Worm (Caenorhabditis elegans) whole organism, young adult: ENCODE results near the gene ogdh-1.

Source experiments
- C06A6.2 ChIP-seq: fragments of 200-800 bp; sonication (Bioruptor generic); conservative IDR thresholded peaks from 2 replicates; pipeline ENCODE4 v1.3.6; 2022; ENCODE audit warnings: missing genetic modification characterization, missing compliant biosample characterization
- C17E4.6 ChIP-seq: fragments of 200-800 bp; sonication (Bioruptor generic); IDR thresholded peaks from 2 replicates; pipeline ENCODE4 v1.3.6; 2022; ENCODE audit warnings: missing genetic modification reagents, missing genetic modification characterization, missing compliant biosample characterization
- F39B2.1 ChIP-seq: fragments of 200-800 bp; sonication (Bioruptor generic); IDR thresholded peaks from 2 replicates; pipeline ENCODE4 v1.3.6; 2022; ENCODE audit warnings: missing genetic modification reagents, missing genetic modification characterization, missing compliant biosample characterization
- F49E8.2 ChIP-seq: sonication (generic microtip); optimal IDR thresholded peaks from 3 replicates; lab custom pipeline; 2017; ENCODE audit warnings: missing genetic modification characterization, mild to moderate bottlenecking, missing compliant biosample characterization, antibody characterized with exemption, moderate library complexity; ENCODE audit not compliant: insufficient read depth
- F52B5.7 ChIP-seq: sonication (generic microtip); optimal IDR thresholded peaks from 2 replicates; lab custom pipeline; 2016; ENCODE audit warnings: mild to moderate bottlenecking, missing genetic modification characterization, missing compliant biosample characterization
- F55B11.4 ChIP-seq: sonication (generic microtip); optimal IDR thresholded peaks from 2 replicates; lab custom pipeline; 2016; ENCODE audit warnings: missing compliant biosample characterization, missing genetic modification characterization, borderline replicate concordance; ENCODE audit not compliant: insufficient read depth
- F57C9.4 ChIP-seq: sonication (generic microtip); optimal IDR thresholded peaks from 2 replicates; lab custom pipeline; 2017; ENCODE audit warnings: mild to moderate bottlenecking, missing genetic modification characterization, missing compliant biosample characterization
- K11D2.4 ChIP-seq: fragments of 200-800 bp; sonication (Bioruptor generic); IDR thresholded peaks from 2 replicates; pipeline ENCODE4 v1.3.6; 2022; ENCODE audit warnings: missing genetic modification reagents, missing genetic modification characterization, missing compliant biosample characterization
- T07F8.4 ChIP-seq: sonication (generic microtip); optimal IDR thresholded peaks from 2 replicates; lab custom pipeline; 2016; ENCODE audit warnings: mild to moderate bottlenecking, missing genetic modification characterization, moderate library complexity, missing compliant biosample characterization
- Y67H2A.10 ChIP-seq: fragments of 200-800 bp; sonication (Bioruptor generic); conservative IDR thresholded peaks from 2 replicates; pipeline ENCODE4 v1.3.6; 2022; ENCODE audit warnings: missing genetic modification reagents, missing genetic modification characterization, missing compliant biosample characterization
- akir-1 ChIP-seq: fragments of 200-800 bp; sonication (Bioruptor generic); optimal IDR thresholded peaks from 2 replicates; lab custom pipeline; 2018; ENCODE audit warnings: mild to moderate bottlenecking, missing genetic modification characterization, moderate library complexity, missing compliant biosample characterization
- aptf-2 ChIP-seq: fragments of 200-800 bp; sonication (Bioruptor generic); conservative IDR thresholded peaks from 2 replicates; pipeline ENCODE4 v1.3.6; 2022; ENCODE audit warnings: missing genetic modification reagents, missing genetic modification characterization, missing compliant biosample characterization
- attf-5 ChIP-seq: fragments of 200-800 bp; sonication (Bioruptor generic); optimal IDR thresholded peaks from 2 replicates; lab custom pipeline; 2018; ENCODE audit warnings: mild to moderate bottlenecking, missing genetic modification characterization, missing compliant biosample characterization
- bed-2 ChIP-seq: fragments of 200-800 bp; sonication (Bioruptor generic); IDR thresholded peaks from 2 replicates; pipeline ENCODE4 v1.3.6; 2022; ENCODE audit warnings: missing genetic modification reagents, missing genetic modification characterization, missing compliant biosample characterization
- cebp-1 ChIP-seq, 2 experiments: fragments of 200-800 bp in 1 of 2; sonication (Bioruptor generic) in 1 of 2; sonication (generic microtip) in 1 of 2; IDR thresholded peaks in 1 of 2; optimal IDR thresholded peaks in 1 of 2; 2 replicates each; pipeline versions ENCODE4 v1.3.6 to Lab custom; 2017 to 2022; ENCODE audit warnings: missing compliant biosample characterization in 2 of 2, missing genetic modification characterization in 2 of 2, mild to moderate bottlenecking in 1 of 2, missing genetic modification reagents in 1 of 2, moderate library complexity in 1 of 2
- ceh-27 ChIP-seq: fragments of 200-800 bp; sonication (Bioruptor generic); optimal IDR thresholded peaks from 2 replicates; lab custom pipeline; 2018; ENCODE audit warnings: mild to moderate bottlenecking, missing genetic modification characterization, moderate library complexity, missing compliant biosample characterization
- ceh-40 ChIP-seq: fragments of 200-800 bp; sonication (Bioruptor generic); IDR thresholded peaks from 2 replicates; pipeline ENCODE4 v1.3.6; 2022; ENCODE audit warnings: missing genetic modification characterization, missing compliant biosample characterization
- dox-1 ChIP-seq: fragments of 200-800 bp; sonication (Bioruptor generic); IDR thresholded peaks from 2 replicates; pipeline ENCODE4 v1.3.6; 2022; ENCODE audit warnings: missing genetic modification reagents, missing genetic modification characterization, missing compliant biosample characterization
- dpff-1 ChIP-seq: sonication (generic microtip); optimal IDR thresholded peaks from 2 replicates; lab custom pipeline; 2017; ENCODE audit warnings: mild to moderate bottlenecking, missing genetic modification characterization, missing compliant biosample characterization
- efl-1 ChIP-seq: fragments of 150-350 bp; optimal IDR thresholded peaks from 2 replicates; lab custom pipeline; 2014; ENCODE audit warnings: missing biosample characterization, missing genetic modification reagents, missing genetic modification characterization
- egl-18 ChIP-seq: fragments of 200-800 bp; sonication (Bioruptor generic); IDR thresholded peaks from 2 replicates; pipeline ENCODE4 v1.3.6; 2022; ENCODE audit warnings: missing genetic modification reagents, missing genetic modification characterization, missing compliant biosample characterization
- egrh-3 ChIP-seq: fragments of 200-800 bp; sonication (Bioruptor generic); IDR thresholded peaks from 2 replicates; pipeline ENCODE4 v1.3.6; 2022; ENCODE audit warnings: missing genetic modification reagents, missing genetic modification characterization, missing compliant biosample characterization
- ekl-4 ChIP-seq: fragments of 200-800 bp; sonication (Bioruptor generic); IDR thresholded peaks from 2 replicates; pipeline ENCODE4 v1.3.6; 2022; ENCODE audit warnings: missing genetic modification reagents, missing genetic modification characterization, missing compliant biosample characterization
- him-1 ChIP-seq: sonication (generic microtip); optimal IDR thresholded peaks from 2 replicates; lab custom pipeline; 2016; ENCODE audit warnings: missing genotype, missing genetic modification reagents, missing genetic modification characterization, missing compliant biosample characterization
- hlh-12 ChIP-seq: sonication (generic microtip); optimal IDR thresholded peaks from 2 replicates; lab custom pipeline; 2016; ENCODE audit warnings: missing genetic modification characterization, missing compliant biosample characterization
- hlh-26 ChIP-seq: fragments of 200-800 bp; sonication (Bioruptor generic); conservative IDR thresholded peaks from 2 replicates; pipeline ENCODE4 v1.3.6; 2022; ENCODE audit warnings: missing genetic modification reagents, missing genetic modification characterization, missing compliant biosample characterization
- hmg-20 ChIP-seq: fragments of 200-800 bp; sonication (Bioruptor generic); IDR thresholded peaks from 2 replicates; pipeline ENCODE4 v1.3.6; 2022; ENCODE audit warnings: missing genetic modification reagents, missing genetic modification characterization, missing compliant biosample characterization
- hrde-1 ChIP-seq: sonication (generic microtip); optimal IDR thresholded peaks from 2 replicates; lab custom pipeline; 2016; ENCODE audit warnings: missing genetic modification characterization, mild to moderate bottlenecking, missing compliant biosample characterization, moderate library complexity, missing genotype, missing genetic modification reagents, borderline replicate concordance
- let-526 ChIP-seq: fragments of 200-800 bp; sonication (Bioruptor generic); IDR thresholded peaks from 2 replicates; pipeline ENCODE4 v1.3.6; 2022; ENCODE audit warnings: missing genetic modification reagents, missing genetic modification characterization, missing compliant biosample characterization
- lin-26 ChIP-seq: fragments of 200-800 bp; sonication (Bioruptor generic); IDR thresholded peaks from 2 replicates; pipeline ENCODE4 v1.3.6; 2022; ENCODE audit warnings: missing genetic modification reagents, missing genetic modification characterization, missing compliant biosample characterization
- lin-40 ChIP-seq: sonication (generic microtip); optimal IDR thresholded peaks from 2 replicates; lab custom pipeline; 2016; ENCODE audit warnings: missing genetic modification characterization, mild to moderate bottlenecking, missing compliant biosample characterization, missing genotype, missing genetic modification reagents
- lsy-27 ChIP-seq: sonication (generic microtip); optimal IDR thresholded peaks from 2 replicates; lab custom pipeline; 2017; ENCODE audit warnings: missing genetic modification characterization, mild to moderate bottlenecking, missing compliant biosample characterization, antibody characterized with exemption, missing genotype, borderline replicate concordance; ENCODE audit not compliant: insufficient read depth
- madf-10 ChIP-seq: sonication (generic microtip); optimal IDR thresholded peaks from 2 replicates; lab custom pipeline; 2016; ENCODE audit warnings: mild to moderate bottlenecking, missing genetic modification characterization, missing compliant biosample characterization
- madf-6 ChIP-seq: fragments of 200-800 bp; sonication (Bioruptor generic); IDR thresholded peaks from 2 replicates; pipeline ENCODE4 v1.3.6; 2022; ENCODE audit warnings: missing genetic modification reagents, missing genetic modification characterization, missing compliant biosample characterization
- madf-8 ChIP-seq: fragments of 200-800 bp; sonication (Bioruptor generic); conservative IDR thresholded peaks from 2 replicates; pipeline ENCODE4 v1.3.6; 2022; ENCODE audit warnings: missing genetic modification reagents, missing genetic modification characterization, missing compliant biosample characterization
- nfyb-1 ChIP-seq: fragments of 200-800 bp; sonication (Bioruptor generic); IDR thresholded peaks from 2 replicates; pipeline ENCODE4 v1.3.6; 2022; ENCODE audit warnings: missing genetic modification reagents, missing genetic modification characterization, missing compliant biosample characterization
- nhr-80 ChIP-seq: sonication (generic microtip); optimal IDR thresholded peaks from 2 replicates; lab custom pipeline; 2016; ENCODE audit warnings: missing genetic modification characterization, missing compliant biosample characterization
- repo-1 ChIP-seq: sonication (generic microtip); optimal IDR thresholded peaks from 2 replicates; lab custom pipeline; 2017; ENCODE audit warnings: mild to moderate bottlenecking, missing genetic modification characterization, missing compliant biosample characterization
- rpc-1 ChIP-seq, 2 experiments: fragments of 150-350 bp in 1 of 2; sonication (generic microtip) in 1 of 2; optimal IDR thresholded peaks; 2 replicates each; lab custom pipeline; 2014 to 2018; ENCODE audit warnings: missing biosample characterization in 1 of 2, missing genetic modification characterization in 1 of 2, missing genetic modification reagents in 1 of 2, missing genotype in 1 of 2
- sdz-38 ChIP-seq: sonication (generic microtip); optimal IDR thresholded peaks from 2 replicates; lab custom pipeline; 2016; ENCODE audit warnings: missing genotype, missing genetic modification characterization, missing compliant biosample characterization
- sea-2 ChIP-seq: fragments of 200-800 bp; sonication (Bioruptor generic); IDR thresholded peaks from 2 replicates; pipeline ENCODE4 v1.3.6; 2022; ENCODE audit warnings: missing genetic modification characterization, missing compliant biosample characterization
- sptf-2 ChIP-seq: fragments of 200-800 bp; sonication (Bioruptor generic); optimal IDR thresholded peaks from 2 replicates; lab custom pipeline; 2018; ENCODE audit warnings: mild to moderate bottlenecking, missing genetic modification characterization, missing compliant biosample characterization
- unc-62 ChIP-seq: fragments of 150-350 bp; optimal IDR thresholded peaks from 2 replicates; lab custom pipeline; 2014; ENCODE audit warnings: missing biosample characterization, missing genetic modification reagents, missing genetic modification characterization
- ztf-18 ChIP-seq: sonication (generic microtip); optimal IDR thresholded peaks from 2 replicates; lab custom pipeline; 2016; ENCODE audit warnings: missing genotype, mild to moderate bottlenecking, missing genetic modification characterization, missing compliant biosample characterization
- ztf-22 ChIP-seq: fragments of 200-800 bp; sonication (Bioruptor generic); optimal IDR thresholded peaks from 2 replicates; lab custom pipeline; 2018; ENCODE audit warnings: mild to moderate bottlenecking, missing genetic modification characterization, moderate library complexity, missing compliant biosample characterization
- ztf-25 ChIP-seq: fragments of 200-800 bp; sonication (Bioruptor generic); IDR thresholded peaks from 2 replicates; pipeline ENCODE4 v1.3.6; 2022; ENCODE audit warnings: missing genetic modification reagents, missing genetic modification characterization, missing compliant biosample characterization
- ztf-26 ChIP-seq: sonication (generic microtip); optimal IDR thresholded peaks from 2 replicates; lab custom pipeline; 2017; ENCODE audit warnings: missing genetic modification characterization, missing compliant biosample characterization

ogdh-1 gene

ce11 chrIV:4749728-4750278 lies 46.0 kb upstream of the ogdh-1 start, which contains the start of the genes rpl-20 and Y17G9B.5 (continued):
- TF ChIP-seq F52B5.7, result peak; percentile 94
- TF ChIP-seq lin-26 (GFP tag; lab: Robert Waterston, UW), result peak; percentile 90
- peak; percentile 99 for TF ChIP-seq lin-40 (tag; lab: Kevin White, UChicago)
- peak; percentile 99 for TF ChIP-seq nhr-80 (tag; lab: Kevin White, UChicago)
- peak; percentile 98 for TF ChIP-seq F49E8.2 (tag; lab: Kevin White, UChicago)
- TF ChIP-seq aptf-2, result no peak; the same call in 1 of the 2 replicates
- peak; percentile 93 for TF ChIP-seq efl-1 (GFP tag; lab: Kevin White, UChicago)
- TF ChIP-seq C17E4.6 (GFP tag; lab: Robert Waterston, UW), result peak; percentile 99
- TF ChIP-seq sptf-2, result peak; percentile 84
- peak; percentile 99 for TF ChIP-seq nfyb-1 (GFP tag; lab: Robert Waterston, UW)
- peak; percentile 92 for TF ChIP-seq T07F8.4 (tag; lab: Kevin White, UChicago)
- TF ChIP-seq bed-2 (GFP tag; lab: Robert Waterston, UW), result peak; percentile 94
- TF ChIP-seq hrde-1 (tag; lab: Kevin White, UChicago), result peak; percentile 97
- no peak for TF ChIP-seq hlh-12 (tag; lab: Kevin White, UChicago)
- peak; percentile 91 for TF ChIP-seq sea-2
- TF ChIP-seq ztf-25, result peak; percentile 88
- peak; percentile 100 for TF ChIP-seq ztf-26
- TF ChIP-seq egl-18, result peak; percentile 98
- peak; percentile 99 for TF ChIP-seq madf-6 (GFP tag; lab: Robert Waterston, UW)
- peak; percentile 100 for TF ChIP-seq dox-1 (GFP tag; lab: Robert Waterston, UW)
- TF ChIP-seq ztf-18 (tag; lab: Kevin White, UChicago), result peak; percentile 95
- peak; percentile 100 for TF ChIP-seq K11D2.4 (GFP tag; lab: Robert Waterston, UW)
- TF ChIP-seq hmg-20, result peak; percentile 98
- peak; percentile 99 for TF ChIP-seq let-526 (GFP tag; lab: Robert Waterston, UW)
- peak; percentile 96 for TF ChIP-seq him-1 (tag; lab: Kevin White, UChicago)
- TF ChIP-seq lsy-27, result peak; percentile 71
- TF ChIP-seq attf-5 (GFP tag; lab: Kevin White, UChicago), result peak; percentile 100
- TF ChIP-seq ceh-27 (GFP tag; lab: Kevin White, UChicago), result peak; percentile 99
- peak; percentile 99 for TF ChIP-seq ekl-4 (GFP tag; lab: Robert Waterston, UW)
- TF ChIP-seq F39B2.1, result peak; percentile 92
- peak; percentile 96 for TF ChIP-seq Y67H2A.10 (GFP tag; lab: Robert Waterston, UW)
- TF ChIP-seq ztf-22 (GFP tag; lab: Kevin White, UChicago), result peak; percentile 98
- TF ChIP-seq sdz-38 (tag; lab: Kevin White, UChicago), result no peak
- TF ChIP-seq akir-1 (GFP tag; lab: Kevin White, UChicago), result peak; percentile 80
- peak; percentile 45 for TF ChIP-seq rpc-1 (optimal IDR thresholded peaks at IDR 0.05; lab: Kevin White, UChicago)
- TF ChIP-seq rpc-1 (tag; optimal IDR thresholded peaks at IDR 0.05; lab: Kevin White, UChicago), result peak; percentile 14
- peak; percentile 97 for TF ChIP-seq F57C9.4 (tag; lab: Kevin White, UChicago)
- TF ChIP-seq ceh-40 (GFP tag; lab: Robert Waterston, UW), result peak; percentile 92
- peak; percentile 99 for TF ChIP-seq repo-1
- TF ChIP-seq madf-8 (GFP tag; lab: Robert Waterston, UW), result peak; percentile 94
- TF ChIP-seq hlh-26 (GFP tag; lab: Robert Waterston, UW), result no peak
- peak; percentile 97 for TF ChIP-seq madf-10
- TF ChIP-seq dpff-1 (tag; lab: Kevin White, UChicago), result peak; percentile 78
- peak; percentile 99 for TF ChIP-seq C06A6.2 (GFP tag; lab: Robert Waterston, UW)
- TF ChIP-seq cebp-1 (GFP tag; IDR thresholded peaks at IDR 0.05; lab: Robert Waterston, UW), result peak; percentile 93
- peak; percentile 99 for TF ChIP-seq cebp-1 (tag; optimal IDR thresholded peaks at IDR 0.05; lab: Kevin White, UChicago)
- TF ChIP-seq egrh-3 (GFP tag; lab: Robert Waterston, UW), result peak; percentile 82
- no peak for TF ChIP-seq F55B11.4
- peak; percentile 32 for TF ChIP-seq unc-62 (GFP tag; lab: Kevin White, UChicago)
